Worm (Caenorhabditis elegans) whole organism, L1 larva: Measurements from ENCODE around the gene H19J13.2.

Experiments
- C16A3.4 ChIP-seq: fragments of 150-350 bp; optimal IDR thresholded peaks from 2 replicates; lab custom pipeline; 2014; ENCODE audit warnings: missing biosample characterization, missing genetic modification characterization
- C34B4.2 ChIP-seq: sonication (generic microtip); optimal IDR thresholded peaks from 2 replicates; lab custom pipeline; 2017; ENCODE audit warnings: mild to moderate bottlenecking, missing genetic modification characterization, missing compliant biosample characterization
- Y116A8C.19 ChIP-seq: sonication (generic microtip); optimal IDR thresholded peaks from 2 replicates; lab custom pipeline; 2016; ENCODE audit warnings: missing compliant biosample characterization, missing genetic modification characterization, borderline replicate concordance
- alr-1 ChIP-seq: fragments of 200-800 bp; sonication (Bioruptor generic); optimal IDR thresholded peaks from 2 replicates; lab custom pipeline; 2018; ENCODE audit warnings: borderline replicate concordance, mild to moderate bottlenecking, missing genetic modification characterization, missing compliant biosample characterization
- aly-2 ChIP-seq: fragments of 150-350 bp; optimal IDR thresholded peaks from 2 replicates; lab custom pipeline; 2014; ENCODE audit warnings: missing biosample characterization, missing genetic modification characterization
- blmp-1 ChIP-seq: fragments of 150-350 bp; optimal IDR thresholded peaks from 2 replicates; lab custom pipeline; 2014; ENCODE audit warnings: missing biosample characterization, missing genetic modification characterization
- dpl-1 ChIP-seq, 3 experiments: fragments of 150-350 bp in 2 of 3; sonication (generic microtip) in 1 of 3; optimal IDR thresholded peaks; 2 replicates each; lab custom pipeline; 2014 to 2017; ENCODE audit warnings: missing biosample characterization in 3 of 3, missing genetic modification characterization in 3 of 3, missing genetic modification reagents in 3 of 3
- elt-2 ChIP-seq: sonication (generic microtip); optimal IDR thresholded peaks from 2 replicates; lab custom pipeline; 2016; ENCODE audit warnings: missing genetic modification characterization, mild to moderate bottlenecking, inconsistent platforms, missing compliant biosample characterization, missing genetic modification reagents
- ets-5 ChIP-seq: fragments of 200-800 bp; sonication (Bioruptor generic); IDR thresholded peaks from 2 replicates; pipeline ENCODE4 v1.3.6; 2022; ENCODE audit warnings: missing genetic modification characterization, missing compliant biosample characterization
- fkh-10 ChIP-seq: sonication (generic microtip); optimal IDR thresholded peaks from 2 replicates; lab custom pipeline; 2017; ENCODE audit warnings: missing biosample characterization, missing genetic modification reagents, missing genetic modification characterization
- hlh-4 ChIP-seq: sonication (generic microtip); optimal IDR thresholded peaks from 2 replicates; lab custom pipeline; 2016; ENCODE audit warnings: mild to moderate bottlenecking, missing genetic modification characterization, missing compliant biosample characterization
- hpl-2 ChIP-seq: fragments of 150-350 bp; optimal IDR thresholded peaks from 2 replicates; lab custom pipeline; 2014; ENCODE audit warnings: missing biosample characterization, missing genetic modification reagents, missing genetic modification characterization
- irx-1 ChIP-seq: sonication (generic microtip); optimal IDR thresholded peaks from 2 replicates; lab custom pipeline; 2016; ENCODE audit warnings: missing genetic modification characterization, missing compliant biosample characterization
- isw-1 ChIP-seq: fragments of 200-800 bp; sonication (Bioruptor generic); IDR thresholded peaks from 2 replicates; pipeline ENCODE4 v1.3.6; 2022; ENCODE audit warnings: missing genetic modification characterization, missing compliant biosample characterization
- jun-1 ChIP-seq: fragments of 150-350 bp; optimal IDR thresholded peaks from 2 replicates; lab custom pipeline; 2014; ENCODE audit warnings: missing biosample characterization, missing genetic modification reagents, missing genetic modification characterization
- lin-14 ChIP-seq: fragments of 200-800 bp; sonication (Bioruptor generic); optimal IDR thresholded peaks from 2 replicates; lab custom pipeline; 2018; ENCODE audit warnings: mild to moderate bottlenecking, missing genetic modification characterization, moderate library complexity, missing compliant biosample characterization
- lin-15B ChIP-seq: fragments of 150-350 bp; sonication (generic microtip); optimal IDR thresholded peaks from 3 replicates; lab custom pipeline; 2014; ENCODE audit warnings: missing biosample characterization, missing genetic modification characterization
- lin-35 ChIP-seq, 2 experiments: fragments of 150-350 bp; optimal IDR thresholded peaks; 2 replicates each; lab custom pipeline; 2014; ENCODE audit warnings: missing biosample characterization in 2 of 2, missing genetic modification characterization in 2 of 2, missing genetic modification reagents in 2 of 2
- lin-39 ChIP-seq: fragments of 150-350 bp; optimal IDR thresholded peaks from 2 replicates; lab custom pipeline; 2014; ENCODE audit warnings: missing biosample characterization, missing genetic modification reagents, missing genetic modification characterization
- mab-9 ChIP-seq: fragments of 200-800 bp; sonication (Bioruptor generic); IDR thresholded peaks from 2 replicates; pipeline ENCODE4 v1.3.6; 2022; ENCODE audit warnings: missing genetic modification reagents, missing genetic modification characterization, missing compliant biosample characterization
- mdl-1 ChIP-seq, 2 experiments: fragments of 150-350 bp; optimal IDR thresholded peaks; 2 replicates each; lab custom pipeline; 2014 to 2017; ENCODE audit warnings: missing biosample characterization in 2 of 2, missing genetic modification characterization in 2 of 2, inconsistent platforms in 1 of 2
- mep-1 ChIP-seq: fragments of 150-350 bp; optimal IDR thresholded peaks from 2 replicates; lab custom pipeline; 2014; ENCODE audit warnings: missing biosample characterization, missing genetic modification characterization
- nhr-12 ChIP-seq: sonication (generic microtip); optimal IDR thresholded peaks from 2 replicates; lab custom pipeline; 2017; ENCODE audit warnings: missing biosample characterization, missing genetic modification characterization
- nhr-47 ChIP-seq: sonication (generic microtip); optimal IDR thresholded peaks from 2 replicates; lab custom pipeline; 2016; ENCODE audit warnings: mild to moderate bottlenecking, missing genetic modification characterization, moderate library complexity, missing compliant biosample characterization
- nhr-71 ChIP-seq: sonication (generic microtip); optimal IDR thresholded peaks from 2 replicates; lab custom pipeline; 2016; ENCODE audit warnings: mild to moderate bottlenecking, missing genetic modification characterization, moderate library complexity, missing compliant biosample characterization
- nhr-76 ChIP-seq: sonication (generic microtip); optimal IDR thresholded peaks from 2 replicates; lab custom pipeline; 2017; ENCODE audit warnings: missing biosample characterization, missing genetic modification characterization
- nhr-77 ChIP-seq: fragments of 150-350 bp; optimal IDR thresholded peaks from 2 replicates; lab custom pipeline; 2014; ENCODE audit warnings: missing biosample characterization, missing genetic modification characterization
- nhr-84 ChIP-seq: sonication (generic microtip); optimal IDR thresholded peaks from 2 replicates; lab custom pipeline; 2017; ENCODE audit warnings: missing biosample characterization, missing genetic modification characterization
- pag-3 ChIP-seq: sonication (generic microtip); optimal IDR thresholded peaks from 2 replicates; lab custom pipeline; 2017; ENCODE audit warnings: missing genetic modification characterization, mild to moderate bottlenecking, missing compliant biosample characterization, antibody characterized with exemption, borderline replicate concordance; ENCODE audit not compliant: insufficient read depth
- pqm-1 ChIP-seq: sonication (generic microtip); optimal IDR thresholded peaks from 3 replicates; lab custom pipeline; 2017; ENCODE audit warnings: missing biosample characterization, missing genetic modification characterization
- rnt-1 ChIP-seq: sonication (generic microtip); optimal IDR thresholded peaks from 2 replicates; lab custom pipeline; 2016; ENCODE audit warnings: mild to moderate bottlenecking, missing genetic modification characterization, moderate library complexity, missing compliant biosample characterization
- sox-4 ChIP-seq: sonication (generic microtip); optimal IDR thresholded peaks from 2 replicates; lab custom pipeline; 2016; ENCODE audit warnings: missing genetic modification characterization, missing compliant biosample characterization
- sup-37 ChIP-seq: fragments of 200-800 bp; sonication (Bioruptor generic); optimal IDR thresholded peaks from 2 replicates; lab custom pipeline; 2018; ENCODE audit warnings: mild to moderate bottlenecking, missing genetic modification characterization, missing compliant biosample characterization
- tbx-2 ChIP-seq: sonication (generic microtip); optimal IDR thresholded peaks from 2 replicates; lab custom pipeline; 2016; ENCODE audit warnings: missing genetic modification characterization, missing compliant biosample characterization
- tlp-1 ChIP-seq: fragments of 150-350 bp; optimal IDR thresholded peaks from 2 replicates; lab custom pipeline; 2014; ENCODE audit warnings: missing biosample characterization, missing genetic modification characterization
- unc-86 ChIP-seq: sonication (generic microtip); optimal IDR thresholded peaks from 2 replicates; lab custom pipeline; 2016; ENCODE audit warnings: missing genetic modification characterization, missing compliant biosample characterization
- xbp-1 ChIP-seq: sonication (generic microtip); optimal IDR thresholded peaks from 2 replicates; lab custom pipeline; 2016; ENCODE audit warnings: missing genetic modification characterization, missing compliant biosample characterization
- zag-1 ChIP-seq: fragments of 150-350 bp; optimal IDR thresholded peaks from 2 replicates; lab custom pipeline; 2014; ENCODE audit warnings: missing biosample characterization, missing genetic modification characterization
- zip-4 ChIP-seq: fragments of 200-800 bp; sonication (Bioruptor generic); optimal IDR thresholded peaks from 2 replicates; lab custom pipeline; 2018; ENCODE audit warnings: mild to moderate bottlenecking, missing genetic modification characterization, moderate library complexity, missing compliant biosample characterization
- ztf-11 ChIP-seq, 2 experiments: sonication (generic microtip); optimal IDR thresholded peaks; 2 replicates each; lab custom pipeline; 2016 to 2017; ENCODE audit warnings: missing genetic modification characterization in 2 of 2, missing biosample characterization in 1 of 2, missing compliant biosample characterization in 1 of 2

H19J13.2 gene

ce11 chrX:12275577-12275976 lies 1.8 kb upstream of the H19J13.2 start, which contains the start of gene C04B4.6:
Gene C04B4.6, minus strand, starts transcription at chrX:12275677.
- no peak for TF ChIP-seq Y116A8C.19 (tag; lab: Kevin White, UChicago)
- TF ChIP-seq mab-9 (GFP tag; lab: Robert Waterston, UW) = no peak
- TF ChIP-seq mdl-1 (tag; optimal IDR thresholded peaks at IDR 0.05; lab: Kevin White, UChicago) = no peak
- no peak for TF ChIP-seq nhr-47 (tag; lab: Kevin White, UChicago)
- no peak for TF ChIP-seq aly-2 (tag; lab: Kevin White, UChicago)
- no peak for TF ChIP-seq pqm-1
- TF ChIP-seq zag-1 (tag; lab: Kevin White, UChicago) = no peak
- no peak for TF ChIP-seq dpl-1 (GFP tag; optimal IDR thresholded peaks at IDR 0.05; lab: Kevin White, UChicago)
- TF ChIP-seq irx-1 (tag; lab: Kevin White, UChicago) = no peak
- TF ChIP-seq tbx-2 (tag; lab: Kevin White, UChicago) = no peak
- no peak for TF ChIP-seq nhr-12 (tag; lab: Kevin White, UChicago)
- no peak for TF ChIP-seq fkh-10
- no peak for TF ChIP-seq alr-1 (tag; lab: Kevin White, UChicago)
- TF ChIP-seq blmp-1 (tag; lab: Kevin White, UChicago) = no peak
- TF ChIP-seq lin-39 (tag; lab: Kevin White, UChicago) = no peak
- no peak for TF ChIP-seq nhr-84
- TF ChIP-seq nhr-77 (tag; lab: Kevin White, UChicago) = no peak
- no peak for TF ChIP-seq mep-1 (tag; lab: Kevin White, UChicago)

ce11 chrX:12270841-12271240 lies 2.9 kb downstream of the H19J13.2 start, which contains the start of gene otpl-8:
Gene otpl-8, minus strand, starts transcription at chrX:12270941.
- TF ChIP-seq unc-86 (tag; lab: Kevin White, UChicago) = no peak
- TF ChIP-seq lin-35 (GFP tag; optimal IDR thresholded peaks at IDR 0.05; lab: Kevin White, UChicago) = no peak
- TF ChIP-seq nhr-76 (tag; lab: Kevin White, UChicago) = no peak
- no peak for TF ChIP-seq elt-2 (tag; lab: Kevin White, UChicago)
- no peak for TF ChIP-seq xbp-1 (tag; lab: Kevin White, UChicago)
- TF ChIP-seq tlp-1 = no peak
- no peak for TF ChIP-seq dpl-1 (GFP tag; optimal IDR thresholded peaks at IDR 0.05; lab: Kevin White, UChicago)
- TF ChIP-seq mdl-1 (tag; optimal IDR thresholded peaks at IDR 0.05; lab: Kevin White, UChicago) = no peak

ce11 chrX:12260381-12260931 lies 13.3 kb downstream of the H19J13.2 start, which contains the start of gene E01G6.1:
Gene E01G6.1, plus strand, starts transcription at chrX:12260881.
- TF ChIP-seq C34B4.2 = no peak
- no peak for TF ChIP-seq nhr-12 (tag; lab: Kevin White, UChicago)
- TF ChIP-seq nhr-77 (tag; lab: Kevin White, UChicago) = no peak
- TF ChIP-seq rnt-1 (tag; lab: Kevin White, UChicago) = no peak
- no peak for TF ChIP-seq fkh-10
- no peak for TF ChIP-seq hlh-4
- TF ChIP-seq jun-1 (tag; lab: Kevin White, UChicago) = no peak
- TF ChIP-seq zip-4 (GFP tag; lab: Kevin White, UChicago) = no peak
- TF ChIP-seq ets-5 = no peak
- TF ChIP-seq C16A3.4 (tag; lab: Kevin White, UChicago) = no peak
- TF ChIP-seq ztf-11 (tag; optimal IDR thresholded peaks at IDR 0.05; lab: Kevin White, UChicago) = no peak
- no peak for TF ChIP-seq irx-1 (tag; lab: Kevin White, UChicago)
- no peak for TF ChIP-seq nhr-71 (tag; lab: Kevin White, UChicago)
- TF ChIP-seq hpl-2 (GFP tag; lab: Kevin White, UChicago) = no peak

ce11 chrX:12256594-12257048 lies 17.1 kb downstream of the H19J13.2 start, which contains the start of gene E01G6.2:
Gene E01G6.2, plus strand, starts transcription at chrX:12256644.
- TF ChIP-seq lin-14 (GFP tag; lab: Kevin White, UChicago) (peak; percentile 65), xbp-1 (tag; lab: Kevin White, UChicago) (no peak), nhr-76 (tag; lab: Kevin White, UChicago) (no peak), pag-3 (tag; lab: Kevin White, UChicago) (no peak), sup-37 (GFP tag; lab: Kevin White, UChicago) (no peak), mep-1 (tag; lab: Kevin White, UChicago) (no peak), sox-4 (tag; lab: Kevin White, UChicago) (no peak), lin-15B (tag; lab: Kevin White, UChicago) (no peak), isw-1 (GFP tag; lab: Robert Waterston, UW) (no peak), mab-9 (GFP tag; lab: Robert Waterston, UW) (0 out of 2 replicates have a peak, but pooled peaks have one; percentile 43)
- TF ChIP-seq, all 84 proteins: peak for 2
